Worm (Caenorhabditis elegans): Measurements from ENCODE around the gene egl-2.

egl-2 gene

DNA sequence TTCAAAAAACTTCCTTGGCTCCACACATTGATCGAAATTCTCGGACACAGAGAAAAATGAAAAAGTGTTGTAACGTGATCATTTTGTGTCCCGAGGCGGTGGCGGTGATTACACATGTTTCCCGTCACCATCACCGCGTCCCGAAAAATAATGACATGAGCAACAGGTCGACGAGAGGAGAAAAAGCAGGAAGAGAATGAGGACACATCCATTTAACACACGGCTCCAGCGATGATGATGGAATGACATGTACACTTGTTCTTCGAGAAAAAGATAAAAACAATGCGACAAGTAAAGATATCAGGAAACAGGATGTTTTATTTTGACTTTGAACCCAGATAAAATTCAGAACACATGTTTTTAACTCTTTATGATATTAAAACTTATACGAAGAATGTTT, 28.2 kb upstream of the egl-2 start:
- TF ChIP-seq lin-38 (GFP tag; IDR thresholded peaks at IDR 0.05) = no peak
- no peak for TF ChIP-seq T26A8.4 (GFP tag; IDR thresholded peaks at IDR 0.05)
- no peak for TF ChIP-seq pqm-1 (tag; optimal IDR thresholded peaks at IDR 0.05)
- TF ChIP-seq nhr-76 (tag; optimal IDR thresholded peaks at IDR 0.05) = no peak
- no peak for TF ChIP-seq snpc-1.2 (GFP tag; IDR thresholded peaks at IDR 0.05)
- TF ChIP-seq F49E8.2 (tag; optimal IDR thresholded peaks at IDR 0.05; ENCODE audit: borderline replicate concordance) = no peak
- TF ChIP-seq hlh-30 (tag; optimal IDR thresholded peaks at IDR 0.05; ENCODE audit: insufficient read depth) = peak; percentile 23
- TF ChIP-seq nhr-41 (GFP tag; IDR thresholded peaks at IDR 0.05) = no peak
- TF ChIP-seq madf-5 (GFP tag; IDR thresholded peaks at IDR 0.05) = no peak
- TF ChIP-seq aha-1 (tag) = peak; percentile 89
- TF ChIP-seq ceh-32 (tag; optimal IDR thresholded peaks at IDR 0.05; ENCODE audit: poor library complexity) = no peak
- TF ChIP-seq unc-62 (GFP tag; optimal IDR thresholded peaks at IDR 0.05 in 1 of 2) = peak in 1 of 2 experiments; percentile 49
- no peak for TF ChIP-seq unc-62 (tag; optimal IDR thresholded peaks at IDR 0.05)
- peak in 1 of 2 experiments; percentile 40 for TF ChIP-seq daf-16 (GFP tag; optimal IDR thresholded peaks at IDR 0.05)
- TF ChIP-seq daf-16 (tag; optimal IDR thresholded peaks at IDR 0.05) = no peak
- no peak for TF ChIP-seq daf-19 (GFP tag; conservative IDR thresholded peaks at IDR 0.05)
- TF ChIP-seq ceh-44 (GFP tag; IDR thresholded peaks at IDR 0.05) = no peak
- no peak for TF ChIP-seq dve-1 (tag; optimal IDR thresholded peaks at IDR 0.05; ENCODE audit: insufficient read depth)

DNA sequence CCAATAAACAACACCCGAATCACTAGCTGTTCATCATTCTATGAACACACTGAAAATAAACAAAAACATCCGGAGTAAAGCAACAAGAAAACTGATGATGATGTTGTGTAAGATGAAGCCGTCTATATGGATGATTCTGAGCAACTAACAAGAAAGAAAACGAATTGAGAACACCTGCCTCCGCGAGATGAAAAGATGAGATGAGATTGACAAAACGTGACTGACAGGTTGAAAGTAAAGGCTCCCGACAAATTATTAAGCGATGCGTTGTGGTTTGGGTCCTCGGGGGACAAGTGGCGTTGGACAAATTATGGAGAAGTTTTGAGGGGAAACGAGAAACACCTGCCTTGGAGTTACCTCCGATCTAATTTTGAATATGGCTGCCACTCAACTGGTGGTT, 26.9 kb upstream of the egl-2 start:
- TF ChIP-seq daf-16 (GFP tag; optimal IDR thresholded peaks at IDR 0.05) = peak in 1 of 2 experiments; percentile 53
- no peak for TF ChIP-seq daf-16 (tag; optimal IDR thresholded peaks at IDR 0.05)
- TF ChIP-seq aha-1 (tag) = peak; percentile 33
- no peak for TF ChIP-seq hlh-11 (tag; optimal IDR thresholded peaks at IDR 0.05)
- no peak for TF ChIP-seq nhr-77 (tag; optimal IDR thresholded peaks at IDR 0.05)
- TF ChIP-seq unc-62 (GFP tag; optimal IDR thresholded peaks at IDR 0.05 in 1 of 2) = peak in 1 of 2 experiments; percentile 83
- TF ChIP-seq unc-62 (tag; optimal IDR thresholded peaks at IDR 0.05) = no peak
- no peak for TF ChIP-seq ceh-28 (tag; optimal IDR thresholded peaks at IDR 0.05)
- TF ChIP-seq sdz-12 (GFP tag; optimal IDR thresholded peaks at IDR 0.05) = no peak
- TF ChIP-seq T20F7.1 (GFP tag; optimal IDR thresholded peaks at IDR 0.05) = no peak
- TF ChIP-seq daf-19 (GFP tag; conservative IDR thresholded peaks at IDR 0.05) = no peak
- no peak for TF ChIP-seq dmd-8 (GFP tag; IDR thresholded peaks at IDR 0.05)
- TF ChIP-seq mdt-29 (GFP tag; IDR thresholded peaks at IDR 0.05) = no peak
- no peak for TF ChIP-seq saeg-2 (GFP tag; IDR thresholded peaks at IDR 0.05)
- no peak for TF ChIP-seq lir-3 (tag; optimal IDR thresholded peaks at IDR 0.05)
- no peak for TF ChIP-seq nhr-42 (GFP tag; IDR thresholded peaks at IDR 0.05)
- TF ChIP-seq ctbp-1 (GFP tag; IDR thresholded peaks at IDR 0.05) = no peak
- no peak for TF ChIP-seq jun-1 (tag; optimal IDR thresholded peaks at IDR 0.05)

- TF ChIP-seq ztf-11 (tag; optimal IDR thresholded peaks at IDR 0.05) = no peak
- TF ChIP-seq tra-1 (GFP tag; IDR thresholded peaks at IDR 0.05) = no peak
- TF ChIP-seq ceh-32 (tag; optimal IDR thresholded peaks at IDR 0.05; ENCODE audit: poor library complexity) = no peak
- no peak for TF ChIP-seq mdt-29 (GFP tag; IDR thresholded peaks at IDR 0.05)
- TF ChIP-seq madf-9 (GFP tag; conservative IDR thresholded peaks at IDR 0.05) = no peak
- no peak for TF ChIP-seq vab-7 (GFP tag; IDR thresholded peaks at IDR 0.05)
- no peak for TF ChIP-seq lim-7 (GFP tag; IDR thresholded peaks at IDR 0.05)
- no peak for TF ChIP-seq sdz-12 (GFP tag; optimal IDR thresholded peaks at IDR 0.05)
- TF ChIP-seq snpc-1.2 (GFP tag; IDR thresholded peaks at IDR 0.05) = no peak
- no peak for TF ChIP-seq ama-1 (optimal IDR thresholded peaks at IDR 0.05)
- TF ChIP-seq nhr-237 (tag; optimal IDR thresholded peaks at IDR 0.05) = no peak
- TF ChIP-seq dmd-6 (GFP tag; IDR thresholded peaks at IDR 0.05) = no peak
- TF ChIP-seq unc-62 (GFP tag; optimal IDR thresholded peaks at IDR 0.05 in 1 of 2) = no peak
- TF ChIP-seq unc-62 (tag; optimal IDR thresholded peaks at IDR 0.05) = no peak
- TF ChIP-seq mes-2 (tag; optimal IDR thresholded peaks at IDR 0.05; ENCODE audit: poor library complexity, severe bottlenecking) = no peak
- no peak for TF ChIP-seq madf-5 (GFP tag; IDR thresholded peaks at IDR 0.05)
These were observed 22.6 kb upstream of the egl-2 start for ce11 chrV:1321776-1322175.
